Fruit fly (Drosophila melanogaster): ENCODE measurements around the gene Mrp4.

The Mrp4 gene

dm6 chr3R:11604654-11605436 is 35.8 kb downstream of the Mrp4 start (continued):
- TF ChIP-seq tin (GFP tag; optimal IDR thresholded peaks at IDR 0.05): no peak
- TF ChIP-seq CG15696 (tag; optimal IDR thresholded peaks at IDR 0.05): no peak
- TF ChIP-seq HLH4C (GFP tag; IDR thresholded peaks at IDR 0.05; ENCODE audit: partially characterized antibody): no peak
- 0 out of 2 replicates have a peak, but pooled peaks have one; percentile 20 for TF ChIP-seq sob (GFP tag; IDR thresholded peaks at IDR 0.05)
- peak; percentile 94; the same call in 3 of the 4 replicates for TF ChIP-seq chinmo (GFP tag; IDR thresholded peaks at IDR 0.05; ENCODE audit: partially characterized antibody)
- peak; percentile 30; the same call in 1 of the 3 replicates for TF ChIP-seq CG7357 (GFP tag; IDR thresholded peaks at IDR 0.05)
- no peak for TF ChIP-seq pita (GFP tag; optimal IDR thresholded peaks at IDR 0.05)
- TF ChIP-seq CG17912 (GFP tag; optimal IDR thresholded peaks at IDR 0.05): no peak
- TF ChIP-seq Fer3 (tag; optimal IDR thresholded peaks at IDR 0.05): no peak
- TF ChIP-seq CG13287 (GFP tag; IDR thresholded peaks at IDR 0.05; ENCODE audit: partially characterized antibody): peak; percentile 76
- no peak for TF ChIP-seq NFAT (GFP tag; IDR thresholded peaks at IDR 0.05)
- no peak for TF ChIP-seq CG12071 (GFP tag; optimal IDR thresholded peaks at IDR 0.05)
- TF ChIP-seq ind (GFP tag; optimal IDR thresholded peaks at IDR 0.05): no peak
- no peak for TF ChIP-seq dpn (GFP tag; optimal IDR thresholded peaks at IDR 0.05)
- TF ChIP-seq stc (GFP tag; IDR thresholded peaks at IDR 0.05): peak; percentile 32; the same call in 1 of the 2 replicates
- TF ChIP-seq Mad (GFP tag; optimal IDR thresholded peaks at IDR 0.05): no peak
- peak; percentile 98 for TF ChIP-seq onecut (GFP tag; IDR thresholded peaks at IDR 0.05)
- no peak for TF ChIP-seq crc (GFP tag; optimal IDR thresholded peaks at IDR 0.05)
- TF ChIP-seq corto (GFP tag; optimal IDR thresholded peaks at IDR 0.05): no peak
- TF ChIP-seq CG14050 (GFP tag; IDR thresholded peaks at IDR 0.05): no peak
- peak; percentile 59; the same call in 1 of the 2 replicates for TF ChIP-seq Drgx (GFP tag; IDR thresholded peaks at IDR 0.05)
- TF ChIP-seq CG1832 (GFP tag; optimal IDR thresholded peaks at IDR 0.05): no peak
- peak; percentile 80 for TF ChIP-seq nom (GFP tag; optimal IDR thresholded peaks at IDR 0.05)
- TF ChIP-seq CG14441 (GFP tag; IDR thresholded peaks at IDR 0.05): no peak
- no peak for TF ChIP-seq HmgZ (tag; optimal IDR thresholded peaks at IDR 0.05)
- TF ChIP-seq CG7963 (GFP tag; IDR thresholded peaks at IDR 0.05; ENCODE audit: partially characterized antibody): peak; percentile 52; the same call in 2 of the 3 replicates
- TF ChIP-seq CG9609 (GFP tag; optimal IDR thresholded peaks at IDR 0.05): no peak
- TF ChIP-seq ftz-f1 (GFP tag; optimal IDR thresholded peaks at IDR 0.05): no peak
- TF ChIP-seq Sox102F (GFP tag; optimal IDR thresholded peaks at IDR 0.05): no peak
- TF ChIP-seq zen2 (GFP tag; IDR thresholded peaks at IDR 0.05; ENCODE audit: partially characterized antibody): peak; percentile 90; the same call in 2 of the 3 replicates
- no peak for TF ChIP-seq grau (tag; optimal IDR thresholded peaks at IDR 0.05)
- no peak for TF ChIP-seq CG16813 (GFP tag; IDR thresholded peaks at IDR 0.05; ENCODE audit: partially characterized antibody)
- no peak for TF ChIP-seq Poxn (GFP tag; IDR thresholded peaks at IDR 0.05)
- TF ChIP-seq D (optimal IDR thresholded peaks at IDR 0.05): no peak
- no peak for TF ChIP-seq D (GFP tag; optimal IDR thresholded peaks at IDR 0.05)
- peak; percentile 46 for TF ChIP-seq Hand (GFP tag; optimal IDR thresholded peaks at IDR 0.05)
- TF ChIP-seq CG15011 (GFP tag; optimal IDR thresholded peaks at IDR 0.05): no peak
- no peak for TF ChIP-seq Ets97D (GFP tag; optimal IDR thresholded peaks at IDR 0.05)
- TF ChIP-seq CG6175 (GFP tag; IDR thresholded peaks at IDR 0.05): no peak
- TF ChIP-seq fd96Cb (tag; optimal IDR thresholded peaks at IDR 0.05): no peak
- TF ChIP-seq Antp (GFP tag; optimal IDR thresholded peaks at IDR 0.05): no peak
- peak; percentile 5 for TF ChIP-seq CG2678 (tag; optimal IDR thresholded peaks at IDR 0.05)
- peak in 1 of 2 experiments; percentile 4 for TF ChIP-seq Eip74EF (GFP tag; optimal IDR thresholded peaks at IDR 0.05)
- no peak for TF ChIP-seq Hr51 (GFP tag; optimal IDR thresholded peaks at IDR 0.05)
- TF ChIP-seq danr (GFP tag; IDR thresholded peaks at IDR 0.05): no peak
- TF ChIP-seq D19B (GFP tag; optimal IDR thresholded peaks at IDR 0.05): no peak
- TF ChIP-seq Ada2b (GFP tag; IDR thresholded peaks at IDR 0.05): no peak
- no peak for TF ChIP-seq ase (GFP tag; IDR thresholded peaks at IDR 0.05)
- no peak for TF ChIP-seq CG1529 (GFP tag; optimal IDR thresholded peaks at IDR 0.05)
